Worm (Caenorhabditis elegans) whole organism, L2 larva: ENCODE results near the gene F55C10.4.

Experiments used
- ceh-16 ChIP-seq: fragments of 150-350 bp; optimal IDR thresholded peaks from 2 replicates; lab custom pipeline; 2014; ENCODE audit warnings: missing biosample characterization, missing genetic modification characterization
- elt-1 ChIP-seq: fragments of 150-350 bp; optimal IDR thresholded peaks from 2 replicates; lab custom pipeline; 2014; ENCODE audit warnings: missing biosample characterization, missing genetic modification characterization
- nhr-11 ChIP-seq: fragments of 150-350 bp; optimal IDR thresholded peaks from 2 replicates; lab custom pipeline; 2014; ENCODE audit warnings: missing biosample characterization, missing genetic modification characterization
- nhr-129 ChIP-seq: fragments of 150-350 bp; optimal IDR thresholded peaks from 2 replicates; lab custom pipeline; 2014; ENCODE audit warnings: missing biosample characterization, missing genetic modification characterization
- nhr-23 ChIP-seq: fragments of 150-350 bp; optimal IDR thresholded peaks from 2 replicates; lab custom pipeline; 2014; ENCODE audit warnings: missing biosample characterization, missing genetic modification reagents, missing genetic modification characterization
- nhr-237 ChIP-seq: fragments of 150-350 bp; optimal IDR thresholded peaks from 2 replicates; lab custom pipeline; 2014; ENCODE audit warnings: missing biosample characterization, missing genetic modification characterization
- sma-9 ChIP-seq, 2 experiments: fragments of 150-350 bp in 1 of 2; sonication (generic microtip) in 1 of 2; optimal IDR thresholded peaks; 2 replicates each; lab custom pipeline; 2014 to 2016; ENCODE audit warnings: missing genetic modification characterization in 2 of 2, mild to moderate bottlenecking in 1 of 2, missing biosample characterization in 1 of 2, missing compliant biosample characterization in 1 of 2, missing genetic modification reagents in 1 of 2, moderate library complexity in 1 of 2
- snpc-4 ChIP-seq: fragments of 150-350 bp; optimal IDR thresholded peaks from 2 replicates; lab custom pipeline; 2014; ENCODE audit warnings: missing biosample characterization, missing genetic modification characterization
- zag-1 ChIP-seq: fragments of 150-350 bp; optimal IDR thresholded peaks from 2 replicates; lab custom pipeline; 2014; ENCODE audit warnings: missing biosample characterization, missing genetic modification characterization

The F55C10.4 gene

DNA sequence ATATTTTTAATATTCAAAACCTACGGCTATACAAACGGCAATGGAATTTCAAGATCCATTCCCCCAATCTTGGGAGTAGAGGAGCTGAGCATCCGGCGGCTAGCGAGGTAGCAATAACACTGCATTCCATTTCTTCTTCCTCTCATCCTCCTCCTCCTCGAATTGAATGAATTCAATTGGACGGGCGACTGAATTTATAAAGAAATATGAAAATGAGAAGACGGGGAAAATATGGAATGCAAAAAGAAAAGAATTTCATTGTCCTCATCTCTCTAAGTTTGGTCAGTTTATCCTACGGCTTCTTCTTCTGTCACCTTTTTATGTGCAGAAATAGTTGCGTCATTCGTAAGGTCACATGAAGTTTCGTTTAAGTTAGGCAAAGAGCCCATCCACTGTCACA is 49.9 kb downstream of the F55C10.4 start:
- TF ChIP-seq ceh-16 (no peak), nhr-23 (no peak), zag-1 (tag; lab: Kevin White, UChicago) (no peak), nhr-11 (no peak), nhr-237 (tag; lab: Kevin White, UChicago) (no peak), elt-1 (tag; lab: Kevin White, UChicago) (no peak), nhr-129 (no peak), sma-9 (GFP tag; optimal IDR thresholded peaks at IDR 0.05; lab: Kevin White, UChicago) (no peak), sma-9 (tag; optimal IDR thresholded peaks at IDR 0.05; lab: Kevin White, UChicago) (no peak), snpc-4 (tag; lab: Kevin White, UChicago) (no peak)
